Fruit fly (Drosophila melanogaster): ENCODE measurements around the gene CG5167.

The CG5167 gene

dm6 chr3R:12372800-12373199 lies 33.5 kb upstream of the CG5167 start, which contains the start of gene GstD3:
Gene GstD3 (plus strand): TSS chr3R:12373068.
- TF ChIP-seq kay (GFP tag; ENCODE audit: borderline replicate concordance): peak; percentile 50
- no peak for TF ChIP-seq Hr96 (GFP tag; optimal IDR thresholded peaks at IDR 0.05)

- no peak for TF ChIP-seq CG12768 (GFP tag; optimal IDR thresholded peaks at IDR 0.05)
- TF ChIP-seq tj (GFP tag; optimal IDR thresholded peaks at IDR 0.05): no peak
- TF ChIP-seq CG7045 (GFP tag; optimal IDR thresholded peaks at IDR 0.05): no peak
- no peak for TF ChIP-seq Clk (GFP tag; optimal IDR thresholded peaks at IDR 0.05)
- no peak for TF ChIP-seq bab1 (GFP tag; optimal IDR thresholded peaks at IDR 0.05)
- TF ChIP-seq Crg-1 (GFP tag; optimal IDR thresholded peaks at IDR 0.05): no peak
- no peak for TF ChIP-seq CG33017 (tag; optimal IDR thresholded peaks at IDR 0.05)
- no peak for TF ChIP-seq CG14711 (tag; optimal IDR thresholded peaks at IDR 0.05)
- no peak for TF ChIP-seq pad (GFP tag; optimal IDR thresholded peaks at IDR 0.05)
- TF ChIP-seq CG11617 (GFP tag; optimal IDR thresholded peaks at IDR 0.05): no peak
Measured at dm6 chr3R:12373800-12374199, 32.5 kb upstream of the CG5167 start, which contains the start of gene GstD4. Gene GstD4 (plus strand): TSS chr3R:12374100.

dm6 chr3R:12375258-12375783 lies 31.0 kb upstream of the CG5167 start, which contains the start of gene GstD5:
Gene GstD5 (plus strand): TSS chr3R:12375733.
- no peak for TF ChIP-seq cic (GFP tag; optimal IDR thresholded peaks at IDR 0.05)
- TF ChIP-seq kay (GFP tag; ENCODE audit: borderline replicate concordance): no peak
- no peak for TF ChIP-seq CG7101 (tag; optimal IDR thresholded peaks at IDR 0.05)
- no peak for TF ChIP-seq CG14711 (tag; optimal IDR thresholded peaks at IDR 0.05)
- TF ChIP-seq toe (GFP tag; optimal IDR thresholded peaks at IDR 0.05): no peak
- no peak for TF ChIP-seq CG33017 (tag; optimal IDR thresholded peaks at IDR 0.05)
- TF ChIP-seq CG1620 (GFP tag; optimal IDR thresholded peaks at IDR 0.05): no peak
- no peak for TF ChIP-seq CG12768 (GFP tag; optimal IDR thresholded peaks at IDR 0.05)
- TF ChIP-seq CG11617 (GFP tag; optimal IDR thresholded peaks at IDR 0.05): no peak

- TF ChIP-seq ovo (GFP tag; optimal IDR thresholded peaks at IDR 0.05) (no peak), cic (GFP tag; optimal IDR thresholded peaks at IDR 0.05) (no peak), tj (GFP tag; optimal IDR thresholded peaks at IDR 0.05) (no peak), Crg-1 (GFP tag; optimal IDR thresholded peaks at IDR 0.05) (no peak), CG33017 (tag; optimal IDR thresholded peaks at IDR 0.05) (no peak)
Measured at dm6 chr3R:12376828-12377227, 29.5 kb upstream of the CG5167 start, which contains the start of gene GstD6. Gene GstD6 (plus strand): TSS chr3R:12377128.

- TF ChIP-seq toe (GFP tag; optimal IDR thresholded peaks at IDR 0.05) (no peak), kay (GFP tag; ENCODE audit: borderline replicate concordance) (peak; percentile 18)
Measured at dm6 chr3R:12378200-12378599, 28.1 kb upstream of the CG5167 start, which contains the start of gene GstD7. Gene GstD7 (plus strand): TSS chr3R:12378500.

- no peak for TF ChIP-seq bab1 (GFP tag; optimal IDR thresholded peaks at IDR 0.05)
- TF ChIP-seq tj (GFP tag; optimal IDR thresholded peaks at IDR 0.05): no peak
- no peak for TF ChIP-seq cnc (optimal IDR thresholded peaks at IDR 0.05)
- no peak for TF ChIP-seq CG7101 (tag; optimal IDR thresholded peaks at IDR 0.05)
- no peak for TF ChIP-seq Clk (GFP tag; optimal IDR thresholded peaks at IDR 0.05)
- no peak for TF ChIP-seq cic (GFP tag; optimal IDR thresholded peaks at IDR 0.05)
- no peak for TF ChIP-seq Hr96 (GFP tag; optimal IDR thresholded peaks at IDR 0.05)
- TF ChIP-seq ovo (GFP tag; optimal IDR thresholded peaks at IDR 0.05): no peak
- TF ChIP-seq pad (GFP tag; optimal IDR thresholded peaks at IDR 0.05): no peak
- TF ChIP-seq toe (GFP tag; optimal IDR thresholded peaks at IDR 0.05): no peak
- TF ChIP-seq CG33017 (tag; optimal IDR thresholded peaks at IDR 0.05): no peak
- no peak for TF ChIP-seq CG12768 (GFP tag; optimal IDR thresholded peaks at IDR 0.05)
- TF ChIP-seq kay (GFP tag; ENCODE audit: borderline replicate concordance): no peak
- TF ChIP-seq Crg-1 (GFP tag; optimal IDR thresholded peaks at IDR 0.05): no peak
- TF ChIP-seq CG1620 (GFP tag; optimal IDR thresholded peaks at IDR 0.05): no peak
Measured at dm6 chr3R:12379249-12379648, 27.1 kb upstream of the CG5167 start.

dm6 chr3R:12379708-12380107 lies 26.6 kb upstream of the CG5167 start, which contains the start of gene GstD8:
Gene GstD8 (plus strand): TSS chr3R:12380008.
- TF ChIP-seq CG33017 (tag; optimal IDR thresholded peaks at IDR 0.05) (no peak), Hr96 (GFP tag; optimal IDR thresholded peaks at IDR 0.05) (no peak), CG5204 (GFP tag; optimal IDR thresholded peaks at IDR 0.05) (no peak), CG7101 (tag; optimal IDR thresholded peaks at IDR 0.05) (no peak), toe (GFP tag; optimal IDR thresholded peaks at IDR 0.05) (no peak), ovo (GFP tag; optimal IDR thresholded peaks at IDR 0.05) (no peak), CG11617 (GFP tag; optimal IDR thresholded peaks at IDR 0.05) (no peak)

- TF ChIP-seq cnc (optimal IDR thresholded peaks at IDR 0.05) (no peak), CG7045 (GFP tag; optimal IDR thresholded peaks at IDR 0.05) (no peak), CG12768 (GFP tag; optimal IDR thresholded peaks at IDR 0.05) (peak; percentile 39)
Measured at dm6 chr3R:12381130-12381700, 25.1 kb upstream of the CG5167 start.

Data from whole organism, adult.